Worm (Caenorhabditis elegans) whole organism, mixed stage, embryonic: Measurements from ENCODE around the gene kin-34.

Experiments used
- ceh-39 ChIP-seq: fragments of 150-350 bp; optimal IDR thresholded peaks from 2 replicates; lab custom pipeline; 2014; ENCODE audit warnings: missing biosample characterization, missing genetic modification characterization
- ceh-43 ChIP-seq: fragments of 200-800 bp; sonication (Bioruptor generic); optimal IDR thresholded peaks from 2 replicates; lab custom pipeline; 2018; ENCODE audit warnings: mild to moderate bottlenecking, missing genetic modification characterization, moderate library complexity, missing compliant biosample characterization
- drap-1 ChIP-seq: fragments of 200-800 bp; sonication (Bioruptor generic); optimal IDR thresholded peaks from 3 replicates; lab custom pipeline; 2018; ENCODE audit warnings: mild to moderate bottlenecking, missing genetic modification characterization, missing compliant biosample characterization
- hlh-1 ChIP-seq: fragments of 150-350 bp; optimal IDR thresholded peaks from 2 replicates; lab custom pipeline; 2014; ENCODE audit warnings: missing biosample characterization, missing genetic modification reagents, missing genetic modification characterization
- lin-13 ChIP-seq: fragments of 150-350 bp; optimal IDR thresholded peaks from 2 replicates; lab custom pipeline; 2014; ENCODE audit warnings: missing biosample characterization, missing genetic modification characterization
- lsy-2 ChIP-seq: fragments of 150-350 bp; optimal IDR thresholded peaks from 2 replicates; lab custom pipeline; 2014; ENCODE audit warnings: missing biosample characterization, missing genetic modification characterization
- mab-5 ChIP-seq: fragments of 150-350 bp; optimal IDR thresholded peaks from 2 replicates; lab custom pipeline; 2014; ENCODE audit warnings: missing biosample characterization, missing genetic modification characterization
- nhr-28 ChIP-seq: fragments of 150-350 bp; optimal IDR thresholded peaks from 2 replicates; lab custom pipeline; 2014; ENCODE audit warnings: missing biosample characterization, missing genetic modification characterization
- nhr-76 ChIP-seq: sonication (generic microtip); optimal IDR thresholded peaks from 2 replicates; lab custom pipeline; 2017; ENCODE audit warnings: missing biosample characterization, missing genetic modification characterization
- pha-4 ChIP-seq: fragments of 150-350 bp; optimal IDR thresholded peaks from 2 replicates; lab custom pipeline; 2018; ENCODE audit warnings: missing biosample characterization, missing genetic modification reagents, missing genetic modification characterization
- ztf-11 ChIP-seq: fragments of 150-350 bp; optimal IDR thresholded peaks from 2 replicates; lab custom pipeline; 2014; ENCODE audit warnings: missing biosample characterization, missing genetic modification characterization

kin-34 gene

DNA sequence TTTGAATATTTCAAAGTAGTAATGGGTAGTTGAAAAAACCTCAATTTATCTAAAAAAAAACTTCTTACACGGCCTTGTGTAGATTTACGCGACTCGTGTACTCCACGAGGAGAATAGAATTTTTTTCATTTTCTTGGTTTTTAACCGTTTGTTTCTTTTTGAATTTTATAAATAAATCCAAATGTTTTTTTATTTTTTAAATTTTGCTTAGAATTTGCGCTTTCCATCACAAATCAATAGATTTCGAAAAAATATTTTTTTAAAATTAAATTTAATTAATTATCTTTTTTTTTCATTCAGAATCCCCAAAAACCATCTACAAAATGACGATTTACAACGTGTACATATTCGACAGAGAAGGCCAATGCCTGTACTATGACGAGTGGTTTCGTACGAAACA lies 44.7 kb downstream of the kin-34 start, which contains the start of gene trpp-1:
TSS of gene trpp-1 (plus strand) at position 301 of the 400 bp plus-strand sequence.
- TF ChIP-seq nhr-76 (tag; lab: Kevin White, UChicago) = no peak
- TF ChIP-seq lin-13 (tag; lab: Kevin White, UChicago) = no peak

DNA sequence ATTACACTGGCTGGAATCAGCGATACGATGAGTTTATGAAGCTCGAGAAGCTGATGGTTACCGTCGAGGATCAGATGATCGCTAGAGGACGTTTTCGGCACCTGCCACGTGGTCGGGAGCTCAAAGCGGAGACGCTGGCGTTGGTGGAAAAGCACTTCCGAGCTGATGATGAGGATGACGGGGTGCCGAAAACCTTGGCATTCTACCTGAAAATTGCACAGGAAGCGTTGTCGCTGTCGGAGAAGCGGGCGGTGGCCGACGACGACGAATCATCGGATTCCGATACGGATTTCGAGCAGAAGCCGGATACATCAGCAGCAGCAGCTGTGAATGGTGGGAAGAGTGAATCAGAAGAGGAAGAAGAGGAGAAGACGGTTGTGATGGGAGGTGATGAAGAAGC lies 51.2 kb downstream of the kin-34 start:
- no peak for TF ChIP-seq drap-1 (GFP tag; lab: Kevin White, UChicago)
- no peak for TF ChIP-seq ceh-43 (GFP tag; lab: Kevin White, UChicago)
- no peak for TF ChIP-seq lsy-2 (tag; lab: Kevin White, UChicago)
- no peak for TF ChIP-seq hlh-1 (tag; lab: Kevin White, UChicago)
- no peak for TF ChIP-seq mab-5 (tag; lab: Kevin White, UChicago)
- no peak for TF ChIP-seq ceh-39 (tag; lab: Kevin White, UChicago)
- no peak for TF ChIP-seq ztf-11 (tag; lab: Kevin White, UChicago)
- no peak for TF ChIP-seq nhr-28 (tag; lab: Kevin White, UChicago)
- TF ChIP-seq lin-13 (tag; lab: Kevin White, UChicago) = no peak
- no peak for TF ChIP-seq pha-4 (tag; lab: Kevin White, UChicago)
- TF ChIP-seq, all 35 proteins: peak for 0
